Worm (Caenorhabditis elegans): Measurements from ENCODE around the gene F59A6.13.

ce11 chrII:4985961-4986503 lies 36.6 kb upstream of the F59A6.13 start:
- no peak for TF ChIP-seq egl-27 (tag; optimal IDR thresholded peaks at IDR 0.05)
- no peak for TF ChIP-seq skn-1 (tag; optimal IDR thresholded peaks at IDR 0.05)
- no peak for TF ChIP-seq R02D3.7 (tag; optimal IDR thresholded peaks at IDR 0.05)
- TF ChIP-seq ztf-4 (tag; optimal IDR thresholded peaks at IDR 0.05), result no peak
- peak; percentile 32 for TF ChIP-seq nhr-25 (tag; optimal IDR thresholded peaks at IDR 0.05)
- TF ChIP-seq Y55F3AM.14 (GFP tag; optimal IDR thresholded peaks at IDR 0.05), result no peak
- TF ChIP-seq nhr-6 (tag; optimal IDR thresholded peaks at IDR 0.05), result no peak
- no peak for TF ChIP-seq nhr-11 (tag; optimal IDR thresholded peaks at IDR 0.05)
- TF ChIP-seq aly-2 (tag; optimal IDR thresholded peaks at IDR 0.05), result no peak
- no peak for TF ChIP-seq ceh-82 (tag; optimal IDR thresholded peaks at IDR 0.05)
- TF ChIP-seq unc-39 (tag; optimal IDR thresholded peaks at IDR 0.05), result no peak
- no peak for TF ChIP-seq dmd-4 (tag; optimal IDR thresholded peaks at IDR 0.05)

Data from whole organism, L2 larva.